Fruit fly (Drosophila melanogaster) whole organism: ENCODE results near the gene CG31122.

Experiments
- CG8478 ChIP-seq: fragments of >200 bp; optimal IDR thresholded peaks from 2 replicates; lab custom pipeline; 2018; ENCODE audit warnings: inconsistent platforms
- Dll ChIP-seq: fragments of >200 bp; optimal IDR thresholded peaks from 2 replicates; lab custom pipeline; 2017
- EcR ChIP-seq, 2 experiments: fragments of >200 bp; optimal IDR thresholded peaks; 2 replicates each; lab custom pipeline; 2017; ENCODE audit warnings: missing biosample characterization in 2 of 2, missing genetic modification characterization in 2 of 2, missing genetic modification reagents in 2 of 2
- pan ChIP-seq: fragments of >200 bp; optimal IDR thresholded peaks from 2 replicates; lab custom pipeline; 2017
- psq ChIP-seq: fragments of >200 bp; optimal IDR thresholded peaks from 2 replicates; lab custom pipeline; 2017
- usp ChIP-seq: fragments of >200 bp; optimal IDR thresholded peaks from 2 replicates; lab custom pipeline; 2017; ENCODE audit warnings: missing biosample characterization, missing genetic modification characterization, mixed read lengths

Gene CG31122

DNA sequence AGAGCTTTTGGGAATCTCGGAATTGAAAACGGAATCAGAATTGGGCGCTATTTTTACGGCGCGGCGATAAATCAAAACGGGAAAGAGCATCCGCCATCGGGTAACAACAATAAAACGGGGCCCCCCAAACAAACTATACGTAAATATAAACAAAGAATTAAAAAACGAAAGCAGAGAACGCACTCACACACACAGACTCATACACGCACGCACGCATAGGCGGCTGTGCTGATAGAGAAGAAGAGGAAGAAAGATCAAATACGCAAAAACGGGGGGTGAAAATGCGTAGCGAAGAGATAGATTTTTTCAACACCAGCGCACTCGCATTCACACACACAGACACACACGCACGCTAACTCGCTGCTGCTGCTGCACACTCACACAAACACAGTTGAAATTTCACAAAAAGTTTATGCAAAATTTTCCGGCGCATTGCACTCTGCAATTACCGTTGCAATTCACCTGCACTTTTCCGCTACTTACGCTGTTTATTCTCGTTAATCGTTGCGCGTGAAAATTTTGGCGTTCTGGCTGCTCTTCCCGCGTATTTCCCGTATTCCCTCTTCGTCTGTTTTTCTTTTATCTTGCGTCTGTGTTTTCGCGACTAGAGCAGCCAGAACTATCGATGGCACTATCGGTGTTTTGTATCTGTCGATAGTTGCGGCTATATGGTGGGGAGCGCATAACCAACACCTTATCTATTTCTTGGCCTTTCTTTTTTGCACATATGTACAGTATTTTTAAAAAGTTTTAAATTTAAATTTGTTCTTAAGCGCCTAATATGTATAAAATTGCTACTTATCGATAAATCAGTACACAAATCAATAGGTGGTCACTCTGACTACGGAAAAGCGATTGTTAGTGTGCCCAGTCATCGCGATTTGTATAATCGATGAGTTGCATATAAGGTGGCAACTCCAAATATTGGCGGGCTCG is at the start of gene CG31122:
CG31122 (minus strand) TSS at position 596 of the 936 bp plus-strand sequence.
- TF ChIP-seq pan (lab: Kevin White, UChicago): no peak
- TF ChIP-seq CG8478: peak; percentile 38

DNA sequence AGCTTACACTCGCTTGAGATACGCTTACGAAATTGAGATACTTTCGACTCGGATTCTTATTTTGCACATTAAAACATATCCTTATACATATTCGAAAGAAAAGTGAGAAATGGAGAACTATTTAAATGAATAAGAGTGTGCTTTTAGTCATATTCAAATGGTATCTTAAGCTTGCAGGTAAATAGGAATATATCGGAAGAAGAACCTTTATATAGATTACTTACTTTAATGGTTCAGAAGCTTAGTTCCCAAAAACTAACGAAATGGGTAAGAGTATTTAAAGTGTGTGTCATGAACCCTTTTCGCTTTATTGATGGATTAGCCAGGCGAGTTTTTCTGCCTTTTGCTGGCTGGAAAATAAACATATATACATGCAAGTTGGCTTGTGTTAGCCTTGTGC is 46.2 kb upstream of the CG31122 start:
- TF ChIP-seq Dll (no peak), psq (lab: Kevin White, UChicago) (no peak), pan (lab: Kevin White, UChicago) (no peak), EcR (GFP tag; optimal IDR thresholded peaks at IDR 0.05; lab: Kevin White, UChicago) (no peak), CG8478 (no peak), usp (no peak)

DNA sequence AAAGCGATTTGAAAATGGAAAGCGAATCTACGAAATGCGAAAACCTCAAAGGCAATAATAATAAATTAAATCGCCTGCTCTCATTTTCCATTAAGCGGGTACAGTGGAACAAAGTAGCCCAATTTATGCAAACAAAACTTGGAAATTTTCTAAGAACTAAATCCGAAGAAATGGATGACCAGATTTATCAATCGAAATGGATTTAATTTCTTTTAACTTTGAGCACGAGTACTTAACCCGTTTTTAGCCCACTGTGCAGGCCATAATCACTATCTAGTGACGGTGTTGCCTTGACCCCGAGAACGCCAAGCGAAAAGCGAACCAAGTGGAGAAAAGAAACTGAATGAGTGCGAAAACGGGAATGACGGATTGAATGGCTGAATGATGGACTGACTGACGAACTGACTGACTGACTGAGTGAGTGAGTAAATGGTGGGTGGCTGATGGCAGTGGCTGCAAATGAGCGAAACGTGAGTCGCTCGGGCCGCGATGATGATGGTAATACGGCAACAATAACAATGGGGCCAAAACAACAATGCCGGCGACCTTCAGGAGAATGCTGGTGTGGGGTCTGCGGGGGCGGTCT is 43.6 kb upstream of the CG31122 start:
- TF ChIP-seq usp: no peak
- TF ChIP-seq CG8478: no peak
- no peak for TF ChIP-seq pan (lab: Kevin White, UChicago)
- no peak for TF ChIP-seq Dll
- TF ChIP-seq psq (lab: Kevin White, UChicago): no peak
- TF ChIP-seq EcR (GFP tag; optimal IDR thresholded peaks at IDR 0.05; lab: Kevin White, UChicago): no peak

DNA sequence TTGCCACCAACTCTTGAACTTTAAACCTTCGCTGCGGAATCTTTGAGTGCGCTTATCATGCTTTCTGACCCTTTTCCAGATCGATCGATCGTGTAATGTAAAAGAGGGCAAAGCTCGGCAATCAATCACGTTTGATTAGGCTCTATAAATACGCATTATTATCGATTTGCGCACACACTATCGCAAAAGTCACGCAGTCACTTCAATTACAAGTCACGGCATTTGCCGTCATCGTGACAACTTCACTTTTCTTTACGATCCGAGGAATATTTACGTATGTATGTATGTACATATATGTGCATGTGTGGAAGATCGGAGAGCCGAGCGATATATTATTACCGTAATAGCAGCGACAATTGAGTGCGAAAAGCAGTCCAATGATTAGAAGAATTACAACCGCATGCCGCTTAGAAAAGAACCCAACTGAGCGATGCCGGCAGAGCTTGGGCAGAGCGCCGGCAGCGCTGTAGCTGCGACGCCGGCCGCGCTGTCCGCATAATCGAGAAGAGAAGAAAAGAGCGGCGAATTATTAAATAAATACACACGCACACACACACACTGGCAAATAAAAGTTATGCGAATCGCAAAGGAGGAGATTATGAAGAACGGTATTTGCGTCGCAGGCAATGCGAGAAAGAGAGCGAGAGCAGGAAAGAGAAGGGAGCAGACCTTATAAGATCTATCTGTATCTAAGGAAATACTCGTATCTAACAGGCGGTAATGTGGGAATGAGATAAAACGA is 37.4 kb upstream of the CG31122 start:
- TF ChIP-seq psq (lab: Kevin White, UChicago) (no peak), pan (lab: Kevin White, UChicago) (no peak), usp (no peak), EcR (GFP tag; optimal IDR thresholded peaks at IDR 0.05; lab: Kevin White, UChicago) (no peak), Dll (no peak), CG8478 (no peak)

DNA sequence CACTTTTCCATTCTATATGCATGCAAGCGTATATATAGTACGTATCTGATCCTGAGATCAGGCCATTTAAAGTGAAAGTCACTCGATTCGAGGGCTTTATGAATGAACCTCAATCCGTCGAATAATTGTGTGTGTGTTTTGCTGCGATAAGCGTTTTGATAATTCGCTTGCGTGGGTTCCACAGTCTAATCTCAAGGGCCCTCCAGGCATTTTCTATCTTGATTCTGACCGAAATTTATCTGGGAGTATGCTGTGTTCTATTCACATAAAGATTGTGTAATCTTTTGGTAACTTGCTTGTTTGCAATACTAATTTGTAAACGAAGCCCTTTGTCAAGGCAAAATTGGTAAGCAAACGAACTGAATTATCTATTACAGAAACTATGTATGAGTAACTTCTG is 36.5 kb upstream of the CG31122 start:
- no peak for TF ChIP-seq usp
- no peak for TF ChIP-seq Dll
- TF ChIP-seq CG8478: no peak
- TF ChIP-seq pan (lab: Kevin White, UChicago): no peak

DNA sequence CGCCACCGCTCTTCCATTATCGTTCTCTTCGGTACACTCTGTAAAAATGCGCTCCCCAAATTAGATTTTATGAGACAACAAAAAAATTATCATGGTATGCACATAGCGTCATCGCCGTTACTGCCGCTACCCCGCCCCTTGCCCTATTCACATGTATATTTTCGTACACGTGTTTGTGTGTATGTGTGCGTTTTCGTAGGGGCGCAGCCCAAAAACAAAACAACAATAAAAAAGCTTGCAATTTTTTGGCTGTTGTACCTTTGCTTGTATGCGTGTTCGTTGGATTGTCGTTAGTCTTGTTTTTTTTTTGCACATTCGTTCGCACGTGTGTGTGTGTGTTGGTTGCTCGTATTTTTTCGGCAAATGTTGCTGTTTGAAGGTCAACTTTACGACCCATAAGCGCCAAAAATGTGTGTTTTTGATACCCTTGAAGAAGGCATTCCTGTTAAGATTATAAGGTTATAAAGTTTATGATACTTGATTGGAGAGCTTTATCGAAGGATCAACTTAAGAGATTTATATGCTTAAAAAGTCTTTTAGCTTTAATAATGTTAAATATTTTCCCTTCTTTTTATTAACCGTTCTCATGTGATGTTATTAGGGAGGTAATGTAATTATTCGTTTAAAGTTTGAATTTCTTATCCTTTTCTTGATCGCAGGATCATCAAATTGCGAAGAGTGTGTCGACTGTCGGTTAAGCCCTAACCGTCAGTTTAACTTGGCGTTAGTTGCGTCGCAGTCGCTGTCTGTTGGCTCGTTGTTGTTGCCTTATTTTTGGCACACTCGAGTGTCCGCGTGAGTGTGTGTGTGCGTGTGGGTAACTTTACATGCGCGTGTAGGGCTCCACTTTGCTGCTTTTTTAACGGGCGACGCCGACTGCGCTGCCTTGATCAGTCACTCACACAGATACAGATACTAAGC is 35.6 kb upstream of the CG31122 start:
- TF ChIP-seq usp (no peak), EcR (GFP tag; optimal IDR thresholded peaks at IDR 0.05; lab: Kevin White, UChicago) (no peak), psq (lab: Kevin White, UChicago) (no peak), pan (lab: Kevin White, UChicago) (no peak), CG8478 (no peak), Dll (no peak)

DNA sequence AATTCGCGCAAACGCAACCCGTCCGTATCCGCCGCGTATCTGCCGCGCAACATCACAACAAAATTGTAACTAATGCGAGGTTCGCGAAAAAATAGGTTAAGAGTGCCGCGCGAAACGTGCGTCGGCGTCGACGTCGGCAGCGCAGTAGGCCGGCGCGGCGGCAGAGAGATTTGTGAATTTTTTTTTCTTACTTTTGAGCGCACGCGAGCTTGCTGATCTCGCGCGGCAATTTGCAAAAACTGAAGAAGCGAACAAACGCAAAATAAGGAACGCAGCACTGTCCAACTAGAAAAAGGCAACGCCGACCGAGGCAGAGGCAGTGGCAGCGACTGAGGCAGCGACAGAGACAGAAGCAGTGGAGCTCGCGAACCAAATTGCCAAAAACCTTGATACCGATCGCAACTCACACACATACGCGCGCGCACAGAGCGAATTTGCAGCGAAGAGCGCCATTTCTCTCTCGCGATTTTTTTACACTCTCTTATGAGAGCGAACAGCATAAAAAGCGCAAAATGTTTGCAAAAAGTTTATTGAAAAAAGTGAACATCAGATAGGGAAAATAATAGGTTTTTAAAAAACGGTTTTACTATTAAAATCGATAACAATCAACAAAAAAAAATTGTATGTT is 34.6 kb upstream of the CG31122 start:
- TF ChIP-seq pan (lab: Kevin White, UChicago) (no peak), Dll (peak; percentile 67)

DNA sequence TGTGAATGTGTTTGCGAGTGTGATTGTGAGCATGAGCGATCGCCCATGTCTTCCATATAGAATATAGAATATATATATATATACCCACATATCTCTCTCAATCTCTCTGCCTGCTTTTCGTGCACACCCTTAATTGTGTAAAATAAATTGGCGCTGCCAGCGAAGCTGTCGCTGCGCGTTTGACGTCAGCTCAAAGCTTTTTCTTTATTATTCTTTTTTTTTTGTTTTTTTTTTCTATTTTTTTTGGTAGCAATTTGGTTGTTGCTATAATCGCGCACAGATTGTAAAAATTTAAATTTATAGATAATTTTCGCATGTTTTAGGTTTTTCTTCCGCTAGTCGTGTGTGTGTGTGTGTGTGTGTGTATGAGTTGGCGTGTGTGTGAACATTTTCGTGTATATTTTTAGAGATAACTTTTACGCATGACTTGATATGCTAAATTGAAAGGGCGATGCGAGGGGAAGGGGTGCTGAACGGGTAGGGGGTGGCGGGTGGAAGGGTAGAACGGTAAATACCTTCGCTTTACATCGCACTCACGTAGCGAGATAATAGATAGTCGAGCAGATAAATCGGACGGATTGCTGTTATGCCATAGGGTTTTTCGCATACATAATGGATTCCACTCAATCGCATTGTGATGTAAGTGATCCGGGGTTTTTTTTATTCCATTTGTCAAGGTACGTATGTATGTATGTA is 32.6 kb upstream of the CG31122 start:
- TF ChIP-seq pan (lab: Kevin White, UChicago) (no peak), usp (no peak), CG8478 (no peak), EcR (GFP tag; optimal IDR thresholded peaks at IDR 0.05; lab: Kevin White, UChicago) (no peak), Dll (no peak), psq (lab: Kevin White, UChicago) (no peak)

DNA sequence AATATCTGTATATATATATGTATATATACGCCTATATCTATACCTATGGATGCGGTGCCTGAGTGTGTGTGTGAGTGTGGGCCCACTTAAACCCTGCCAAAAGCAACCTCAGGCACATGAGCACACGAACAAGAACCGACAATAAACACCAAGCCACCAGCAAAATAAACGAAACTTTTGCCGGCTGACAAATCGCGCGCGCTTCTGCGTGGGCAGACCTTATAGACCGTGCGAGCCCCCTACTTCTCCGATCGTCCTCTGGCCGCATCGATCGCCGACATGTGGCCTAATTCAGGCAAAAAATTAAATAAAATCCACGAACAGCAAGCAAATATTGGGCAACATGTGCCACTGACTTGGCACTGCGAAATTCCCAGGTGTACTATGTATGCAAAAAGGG is 30.6 kb upstream of the CG31122 start:
- TF ChIP-seq Dll (no peak), EcR (GFP tag; optimal IDR thresholded peaks at IDR 0.05; lab: Kevin White, UChicago) (no peak), pan (lab: Kevin White, UChicago) (no peak), usp (no peak), CG8478 (no peak), psq (lab: Kevin White, UChicago) (no peak)

DNA sequence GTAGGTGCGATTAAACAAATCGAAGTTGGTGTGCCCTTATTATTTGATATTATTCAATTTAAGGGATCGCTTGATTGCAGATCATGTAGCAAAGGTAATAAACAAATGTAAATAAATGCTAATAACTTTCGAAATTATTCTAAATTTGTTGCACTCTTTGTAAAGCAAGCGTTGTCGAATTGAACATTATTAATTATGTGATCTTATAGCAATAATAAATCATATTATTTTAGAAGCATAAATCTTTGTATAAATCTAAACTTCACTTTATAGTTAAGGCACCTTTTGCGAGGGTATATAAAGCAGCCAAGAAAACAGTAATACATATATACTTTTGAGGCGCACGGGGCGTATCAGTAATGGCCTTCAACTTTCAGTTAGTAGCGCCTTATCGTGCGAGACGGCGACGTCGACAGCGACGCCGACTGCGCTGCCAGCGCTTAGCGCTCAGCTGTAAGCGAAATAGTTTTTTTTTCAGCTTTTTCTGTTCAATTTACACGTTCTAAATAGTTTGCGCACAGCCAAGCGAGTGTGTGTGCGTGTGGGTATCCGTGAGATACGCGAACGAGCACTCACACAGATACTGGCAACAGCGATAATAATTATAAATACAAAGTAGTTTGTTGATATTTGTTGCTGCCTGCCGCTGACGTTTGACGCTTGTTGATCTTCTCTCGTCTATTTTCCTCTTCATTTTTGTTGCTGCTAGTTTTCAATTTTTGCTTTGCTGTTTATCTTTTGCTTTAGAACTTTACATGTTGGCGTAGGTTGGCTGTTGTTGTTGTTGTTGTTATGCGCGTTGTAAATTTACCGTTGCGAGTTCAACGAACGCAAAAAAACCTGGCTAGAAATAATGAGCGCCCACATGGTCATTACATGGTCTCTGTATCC is 26.4 kb upstream of the CG31122 start:
- no peak for TF ChIP-seq CG8478
- no peak for TF ChIP-seq psq (lab: Kevin White, UChicago)
- TF ChIP-seq EcR (GFP tag; optimal IDR thresholded peaks at IDR 0.05; lab: Kevin White, UChicago): no peak
- TF ChIP-seq Dll: no peak
- no peak for TF ChIP-seq pan (lab: Kevin White, UChicago)
- no peak for TF ChIP-seq usp
